Worm (Caenorhabditis elegans) whole organism, L4 larva: Measurements from ENCODE around the gene pqn-22.

Source experiments
- F49E8.2 ChIP-seq: sonication (generic microtip); optimal IDR thresholded peaks from 2 replicates; lab custom pipeline; 2016; ENCODE audit warnings: missing compliant biosample characterization, mild to moderate bottlenecking, missing genetic modification characterization, borderline replicate concordance
- aha-1 ChIP-seq: fragments of 150-350 bp; peaks from one replicate; lab custom pipeline; 2014; ENCODE audit warnings: missing biosample characterization, missing genetic modification characterization
- ama-1 ChIP-seq: fragments of 150-350 bp; optimal IDR thresholded peaks from 2 replicates; lab custom pipeline; 2014; ENCODE audit warnings: inconsistent platforms, mixed read lengths
- ceh-32 ChIP-seq: sonication (generic microtip); optimal IDR thresholded peaks from 2 replicates; lab custom pipeline; 2016; ENCODE audit warnings: mild to moderate bottlenecking, missing genetic modification characterization, missing compliant biosample characterization; ENCODE audit not compliant: poor library complexity
- cey-2 ChIP-seq: sonication (generic microtip); optimal IDR thresholded peaks from 3 replicates; lab custom pipeline; 2017; ENCODE audit warnings: missing genetic modification characterization, mild to moderate bottlenecking, missing compliant biosample characterization, antibody characterized with exemption, borderline replicate concordance; ENCODE audit not compliant: insufficient read depth
- lin-15B ChIP-seq: fragments of 150-350 bp; sonication (generic microtip); optimal IDR thresholded peaks from 3 replicates; lab custom pipeline; 2014; ENCODE audit warnings: missing biosample characterization, missing genetic modification characterization
- nhr-237 ChIP-seq: sonication (generic microtip); optimal IDR thresholded peaks from 2 replicates; lab custom pipeline; 2017; ENCODE audit warnings: missing biosample characterization, missing genetic modification characterization
- nhr-76 ChIP-seq: fragments of 150-350 bp; optimal IDR thresholded peaks from 2 replicates; lab custom pipeline; 2014; ENCODE audit warnings: missing biosample characterization, missing genetic modification characterization
- vab-7 ChIP-seq: fragments of 200-800 bp; sonication (Bioruptor generic); IDR thresholded peaks from 2 replicates; pipeline ENCODE4 v1.3.6; 2022; ENCODE audit warnings: missing genetic modification reagents, missing genetic modification characterization, missing compliant biosample characterization

ce11 chrIV:6005655-6006054, 27.8 kb downstream of the pqn-22 start:
- TF ChIP-seq ceh-32 (no peak), F49E8.2 (tag; lab: Kevin White, UChicago) (no peak), cey-2 (tag; lab: Kevin White, UChicago) (no peak), vab-7 (GFP tag; lab: Robert Waterston, UW) (no peak), nhr-237 (tag; lab: Kevin White, UChicago) (no peak), lin-15B (tag; lab: Kevin White, UChicago) (no peak), nhr-76 (tag; lab: Kevin White, UChicago) (no peak), aha-1 (tag; lab: Kevin White, UChicago) (no peak), ama-1 (no peak)
